Fruit fly (Drosophila melanogaster) whole organism: ENCODE results near the gene CG31436.

Experiments used
- CG8478 ChIP-seq: fragments of >200 bp; optimal IDR thresholded peaks from 2 replicates; lab custom pipeline; 2018; ENCODE audit warnings: inconsistent platforms
- Dll ChIP-seq: fragments of >200 bp; optimal IDR thresholded peaks from 2 replicates; lab custom pipeline; 2017
- EcR ChIP-seq, 2 experiments: fragments of >200 bp; optimal IDR thresholded peaks; 2 replicates each; lab custom pipeline; 2017; ENCODE audit warnings: missing biosample characterization in 2 of 2, missing genetic modification characterization in 2 of 2, missing genetic modification reagents in 2 of 2
- pan ChIP-seq: fragments of >200 bp; optimal IDR thresholded peaks from 2 replicates; lab custom pipeline; 2017
- psq ChIP-seq: fragments of >200 bp; optimal IDR thresholded peaks from 2 replicates; lab custom pipeline; 2017
- usp ChIP-seq: fragments of >200 bp; optimal IDR thresholded peaks from 2 replicates; lab custom pipeline; 2017; ENCODE audit warnings: missing biosample characterization, missing genetic modification characterization, mixed read lengths

CG31436 gene

dm6 chr3R:25322657-25323056 lies 18.7 kb downstream of the CG31436 start, which contains the start of gene CG10562:
CG10562 (minus strand) TSS chr3R:25322757.
- TF ChIP-seq Dll (lab: Kevin White, UChicago) (no peak), psq (lab: Kevin White, UChicago) (no peak)

- TF ChIP-seq CG8478 (lab: Kevin White, UChicago) (no peak), psq (lab: Kevin White, UChicago) (no peak), pan (lab: Kevin White, UChicago) (no peak), EcR (GFP tag; optimal IDR thresholded peaks at IDR 0.05; lab: Kevin White, UChicago) (no peak), Dll (lab: Kevin White, UChicago) (no peak), usp (GFP tag; lab: Kevin White, UChicago) (no peak)
Measured at dm6 chr3R:25329079-25329478, 25.1 kb downstream of the CG31436 start, which contains the start of gene CHKov1. CHKov1 (minus strand) TSS chr3R:25329316.

DNA sequence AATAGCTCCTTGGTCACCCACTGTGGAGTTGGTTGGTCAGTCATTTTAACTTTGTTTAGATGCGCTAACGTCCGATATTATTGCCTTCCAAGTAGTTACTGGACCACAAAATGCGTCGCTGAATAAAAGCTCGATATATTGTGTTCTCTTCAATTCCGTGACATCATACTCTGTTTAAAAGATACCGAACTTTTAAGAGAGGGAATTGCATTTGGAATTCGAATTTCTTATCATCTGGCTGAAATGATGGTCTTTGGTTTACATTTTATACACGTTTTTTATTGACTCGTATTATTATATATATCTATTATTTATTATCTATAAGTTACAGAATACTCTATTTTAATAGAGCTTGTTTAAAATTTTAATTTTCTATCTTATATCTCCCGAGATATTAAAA lies 27.2 kb downstream of the CG31436 start, which contains the start of gene CHKov2:
TSS of gene CHKov2 (minus strand) at position 101 of the 400 bp plus-strand sequence.
- TF ChIP-seq EcR (GFP tag; optimal IDR thresholded peaks at IDR 0.05; lab: Kevin White, UChicago) = no peak
- no peak for TF ChIP-seq CG8478 (lab: Kevin White, UChicago)
- TF ChIP-seq Dll (lab: Kevin White, UChicago) = no peak
- no peak for TF ChIP-seq pan (lab: Kevin White, UChicago)
- no peak for TF ChIP-seq usp (GFP tag; lab: Kevin White, UChicago)
- TF ChIP-seq psq (lab: Kevin White, UChicago) = no peak

DNA sequence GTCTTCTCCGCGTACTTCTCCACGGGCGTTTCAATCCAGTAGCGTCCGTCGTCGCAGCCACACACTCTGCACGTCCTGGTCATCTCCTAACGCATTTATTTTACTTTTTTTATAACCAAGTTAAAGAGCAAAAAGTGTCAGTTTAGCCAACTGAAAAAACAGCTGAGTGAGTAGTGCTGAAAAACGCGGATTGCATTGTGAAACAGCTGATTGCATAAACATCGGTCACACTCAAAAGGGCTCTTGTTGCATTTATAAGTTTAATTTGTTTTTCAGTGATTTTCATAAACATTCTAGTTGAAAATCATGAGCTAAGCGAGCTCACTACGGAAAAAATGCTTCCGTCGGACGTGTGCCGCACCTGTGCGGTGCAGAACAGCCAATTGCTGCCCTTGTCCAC lies 31.1 kb downstream of the CG31436 start, which contains the start of the genes CG10669 and CG11902:
TSS of gene CG10669 (minus strand) at position 179 of the 400 bp plus-strand sequence.
TSS of gene CG11902 (plus strand) at position 193 of the 400 bp plus-strand sequence.
- no peak for TF ChIP-seq EcR (GFP tag; optimal IDR thresholded peaks at IDR 0.05; lab: Kevin White, UChicago)
- TF ChIP-seq Dll (lab: Kevin White, UChicago) = no peak

DNA sequence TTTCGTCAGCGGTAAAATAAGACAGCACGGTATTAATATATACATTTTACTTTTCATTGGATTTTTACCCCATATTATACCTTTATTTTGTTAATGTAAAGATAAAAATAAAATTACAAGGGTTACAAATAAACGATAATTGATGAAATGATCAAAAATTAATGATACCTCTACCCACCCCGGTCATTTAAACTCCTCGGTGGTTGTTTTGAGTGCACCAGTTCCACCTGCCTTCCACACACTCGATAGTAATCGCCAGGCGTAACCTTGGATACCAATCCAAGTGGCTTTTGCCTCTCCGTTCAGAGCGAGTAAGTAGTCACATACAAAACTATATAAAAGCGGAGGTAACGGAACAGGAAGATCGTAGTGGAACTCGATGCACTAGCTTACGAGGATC lies 36.0 kb downstream of the CG31436 start, which contains the start of gene rha:
TSS of gene rha (plus strand) at position 301 of the 400 bp plus-strand sequence.
- no peak for TF ChIP-seq Dll (lab: Kevin White, UChicago)
- no peak for TF ChIP-seq psq (lab: Kevin White, UChicago)
- TF ChIP-seq usp (GFP tag; lab: Kevin White, UChicago) = no peak
- no peak for TF ChIP-seq CG8478 (lab: Kevin White, UChicago)

DNA sequence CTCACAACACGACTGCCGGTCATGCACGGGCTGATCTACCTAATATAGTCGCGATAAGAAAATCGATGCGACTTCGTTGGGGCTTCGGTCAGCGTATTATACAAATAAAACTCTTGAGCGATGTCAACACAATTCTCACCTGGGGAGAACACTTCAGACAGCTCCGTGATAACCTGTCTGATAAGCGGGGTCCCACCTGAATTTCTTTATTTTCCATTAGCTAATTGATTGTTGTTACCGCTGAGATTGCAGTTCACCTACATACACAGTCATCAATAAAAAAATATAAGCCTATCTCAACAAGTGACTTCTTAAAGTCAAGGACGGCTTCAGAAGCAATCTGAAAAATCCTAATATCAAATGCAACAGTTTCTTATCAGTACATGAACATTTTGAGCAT lies 43.0 kb downstream of the CG31436 start, which contains the start of gene tobi:
TSS of gene tobi (minus strand) at position 23 of the 400 bp plus-strand sequence.
- TF ChIP-seq CG8478 (lab: Kevin White, UChicago) (no peak), usp (GFP tag; lab: Kevin White, UChicago) (no peak), Dll (lab: Kevin White, UChicago) (no peak), psq (lab: Kevin White, UChicago) (no peak), pan (lab: Kevin White, UChicago) (no peak), EcR (GFP tag; optimal IDR thresholded peaks at IDR 0.05; lab: Kevin White, UChicago) (no peak)
